Worm (Caenorhabditis elegans) whole organism, L3 larva: Measurements from ENCODE around the gene F09E10.6.

Source experiments
- R02D3.7 ChIP-seq: fragments of 150-350 bp; optimal IDR thresholded peaks from 2 replicates; lab custom pipeline; 2014; ENCODE audit warnings: missing biosample characterization, missing genetic modification characterization
- ZK546.5 ChIP-seq: sonication (generic microtip); optimal IDR thresholded peaks from 2 replicates; lab custom pipeline; 2017; ENCODE audit warnings: missing biosample characterization, missing genetic modification characterization
- aly-2 ChIP-seq: fragments of 150-350 bp; optimal IDR thresholded peaks from 2 replicates; lab custom pipeline; 2014; ENCODE audit warnings: missing biosample characterization, missing genetic modification characterization
- ama-1 ChIP-seq: fragments of 150-350 bp; optimal IDR thresholded peaks from 2 replicates; lab custom pipeline; 2018
- ceh-16 ChIP-seq: sonication (generic microtip); optimal IDR thresholded peaks from 2 replicates; lab custom pipeline; 2017; ENCODE audit warnings: missing biosample characterization, missing genetic modification characterization
- ceh-28 ChIP-seq: fragments of 150-350 bp; optimal IDR thresholded peaks from 2 replicates; lab custom pipeline; 2014; ENCODE audit warnings: missing biosample characterization, missing genetic modification reagents, missing genetic modification characterization
- ceh-9 ChIP-seq: sonication (generic microtip); optimal IDR thresholded peaks from 2 replicates; lab custom pipeline; 2018; ENCODE audit warnings: missing biosample characterization, missing genetic modification characterization
- daf-12 ChIP-seq: fragments of 150-350 bp; optimal IDR thresholded peaks from 2 replicates; lab custom pipeline; 2014; ENCODE audit warnings: missing biosample characterization, missing genetic modification reagents, missing genetic modification characterization
- egl-27 ChIP-seq: sonication (generic microtip); optimal IDR thresholded peaks from 4 replicates; lab custom pipeline; 2017; ENCODE audit warnings: missing biosample characterization, missing genetic modification reagents, missing genetic modification characterization
- elt-1 ChIP-seq: fragments of 150-350 bp; optimal IDR thresholded peaks from 2 replicates; lab custom pipeline; 2014; ENCODE audit warnings: missing biosample characterization, missing genetic modification characterization
- elt-2 ChIP-seq: sonication (generic microtip); optimal IDR thresholded peaks from 2 replicates; lab custom pipeline; 2016; ENCODE audit warnings: missing genetic modification reagents, mild to moderate bottlenecking, missing genetic modification characterization, missing compliant biosample characterization
- eor-1 ChIP-seq, 2 experiments: fragments of 150-350 bp; optimal IDR thresholded peaks; 2 replicates each; lab custom pipeline; 2014 to 2018; ENCODE audit warnings: missing biosample characterization in 2 of 2, missing genetic modification characterization in 2 of 2
- fkh-10 ChIP-seq: sonication (generic microtip); optimal IDR thresholded peaks from 2 replicates; lab custom pipeline; 2017; ENCODE audit warnings: missing biosample characterization, missing genetic modification reagents, missing genetic modification characterization
- fkh-2 ChIP-seq: fragments of 150-350 bp; optimal IDR thresholded peaks from 2 replicates; lab custom pipeline; 2014; ENCODE audit warnings: missing biosample characterization, missing genetic modification reagents, missing genetic modification characterization
- fos-1 ChIP-seq: fragments of 150-350 bp; optimal IDR thresholded peaks from 2 replicates; lab custom pipeline; 2014; ENCODE audit warnings: missing biosample characterization, missing genetic modification characterization
- hmg-11 ChIP-seq: sonication (generic microtip); optimal IDR thresholded peaks from 2 replicates; lab custom pipeline; 2016; ENCODE audit warnings: missing genetic modification characterization, missing compliant biosample characterization
- jun-1 ChIP-seq: fragments of 150-350 bp; optimal IDR thresholded peaks from 2 replicates; lab custom pipeline; 2014; ENCODE audit warnings: missing biosample characterization, missing genetic modification reagents, missing genetic modification characterization
- lin-39 ChIP-seq: fragments of 150-350 bp; optimal IDR thresholded peaks from 2 replicates; lab custom pipeline; 2018; ENCODE audit warnings: missing biosample characterization, missing genetic modification reagents, missing genetic modification characterization
- lsy-12 ChIP-seq: sonication (generic microtip); optimal IDR thresholded peaks from 2 replicates; lab custom pipeline; 2016; ENCODE audit warnings: mild to moderate bottlenecking, missing genetic modification characterization, missing compliant biosample characterization
- mml-1 ChIP-seq: fragments of 150-350 bp; sonication (generic microtip); optimal IDR thresholded peaks from 3 replicates; lab custom pipeline; 2014; ENCODE audit warnings: missing biosample characterization, missing genetic modification characterization
- nfya-1 ChIP-seq: sonication (generic microtip); optimal IDR thresholded peaks from 2 replicates; lab custom pipeline; 2017; ENCODE audit warnings: missing genetic modification characterization, mild to moderate bottlenecking, missing compliant biosample characterization, antibody characterized with exemption, moderate library complexity; ENCODE audit not compliant: insufficient read depth
- nhr-12 ChIP-seq: fragments of 150-350 bp; optimal IDR thresholded peaks from 2 replicates; lab custom pipeline; 2014; ENCODE audit warnings: missing biosample characterization, missing genetic modification characterization
- nhr-23 ChIP-seq: fragments of 150-350 bp; optimal IDR thresholded peaks from 2 replicates; lab custom pipeline; 2014; ENCODE audit warnings: missing biosample characterization, missing genetic modification reagents, missing genetic modification characterization
- nhr-237 ChIP-seq: fragments of 150-350 bp; optimal IDR thresholded peaks from 2 replicates; lab custom pipeline; 2014; ENCODE audit warnings: missing biosample characterization, missing genetic modification characterization
- nhr-25 ChIP-seq: sonication (generic microtip); optimal IDR thresholded peaks from 2 replicates; lab custom pipeline; 2017; ENCODE audit warnings: missing biosample characterization, missing genetic modification characterization
- nhr-28 ChIP-seq: fragments of 150-350 bp; optimal IDR thresholded peaks from 2 replicates; lab custom pipeline; 2014; ENCODE audit warnings: missing biosample characterization, missing genetic modification characterization
- nhr-43 ChIP-seq: sonication (generic microtip); optimal IDR thresholded peaks from 2 replicates; lab custom pipeline; 2016; ENCODE audit warnings: mild to moderate bottlenecking, missing genetic modification characterization, missing compliant biosample characterization; ENCODE audit not compliant: poor library complexity, severe bottlenecking
- nhr-77 ChIP-seq: fragments of 150-350 bp; optimal IDR thresholded peaks from 2 replicates; lab custom pipeline; 2014; ENCODE audit warnings: missing biosample characterization, missing genetic modification characterization
- pha-4 ChIP-seq: fragments of 150-350 bp; optimal IDR thresholded peaks from 2 replicates; lab custom pipeline; 2014; ENCODE audit warnings: missing biosample characterization, missing genetic modification reagents, missing genetic modification characterization
- pqm-1 ChIP-seq: fragments of 150-350 bp; optimal IDR thresholded peaks from 2 replicates; lab custom pipeline; 2017; ENCODE audit warnings: missing biosample characterization, missing genetic modification characterization, inconsistent platforms
- skn-1 ChIP-seq: fragments of 150-350 bp; optimal IDR thresholded peaks from 2 replicates; lab custom pipeline; 2014; ENCODE audit warnings: missing biosample characterization, missing genetic modification characterization
- snpc-4 ChIP-seq: fragments of 150-350 bp; optimal IDR thresholded peaks from 2 replicates; lab custom pipeline; 2014; ENCODE audit warnings: missing biosample characterization, missing genetic modification characterization
- tbx-2 ChIP-seq: sonication (generic microtip); optimal IDR thresholded peaks from 2 replicates; lab custom pipeline; 2016; ENCODE audit warnings: mild to moderate bottlenecking, missing genetic modification characterization, missing compliant biosample characterization
- unc-62 ChIP-seq: fragments of 150-350 bp; sonication (generic microtip); optimal IDR thresholded peaks from 4 replicates; lab custom pipeline; 2014; ENCODE audit warnings: missing biosample characterization, missing genetic modification reagents, missing genetic modification characterization
- ztf-4 ChIP-seq: fragments of 150-350 bp; optimal IDR thresholded peaks from 2 replicates; lab custom pipeline; 2014; ENCODE audit warnings: missing biosample characterization, missing genetic modification characterization

F09E10.6 gene

DNA sequence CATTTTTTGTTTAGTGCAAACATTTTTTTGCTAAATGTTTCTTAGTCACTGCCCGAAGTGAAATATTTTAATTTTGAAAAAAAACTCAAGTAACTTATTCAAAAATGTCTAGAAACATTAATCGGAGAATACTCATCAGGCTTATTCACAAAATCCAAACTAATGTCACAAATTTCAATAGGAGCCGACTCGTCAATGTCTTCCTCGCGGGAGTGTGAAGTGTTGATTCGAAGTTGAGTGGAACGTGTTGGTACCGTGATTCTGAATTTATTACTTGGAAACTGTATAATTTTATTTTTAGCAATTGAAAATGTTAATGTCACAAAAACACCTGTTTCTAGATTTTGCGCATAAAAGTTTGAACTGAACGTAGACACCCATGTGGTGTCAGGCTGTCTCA, 7.9 kb downstream of the F09E10.6 start:
- TF ChIP-seq lsy-12 (tag; lab: Kevin White, UChicago) (peak; percentile 10), nhr-237 (tag; lab: Kevin White, UChicago) (no peak), nhr-12 (tag; lab: Kevin White, UChicago) (no peak), ZK546.5 (tag; lab: Kevin White, UChicago) (no peak), nhr-43 (tag; lab: Kevin White, UChicago) (no peak), nhr-28 (tag; lab: Kevin White, UChicago) (no peak), ztf-4 (no peak)

DNA sequence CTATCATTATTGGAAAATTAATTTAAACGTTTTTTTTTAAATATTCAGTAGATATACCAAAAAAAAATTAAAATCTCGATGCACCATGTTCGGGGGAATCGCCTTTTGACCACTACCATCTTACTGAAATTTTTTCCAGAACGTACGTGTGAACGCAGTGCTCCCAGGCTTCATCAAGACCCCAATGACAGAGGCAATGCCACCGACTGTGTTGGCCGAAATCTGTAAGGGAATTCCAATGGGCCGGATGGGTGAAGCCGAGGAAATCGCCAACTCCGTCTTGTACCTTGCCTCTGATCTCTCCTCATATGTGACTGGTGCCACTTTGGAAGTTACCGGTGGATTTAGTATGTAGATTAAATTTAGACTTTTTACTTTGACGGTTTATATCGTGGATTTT, 8.7 kb downstream of the F09E10.6 start:
- no peak for TF ChIP-seq R02D3.7 (tag; lab: Kevin White, UChicago)
- peak; percentile 19 for TF ChIP-seq lsy-12 (tag; lab: Kevin White, UChicago)
- TF ChIP-seq elt-2 = no peak
- no peak for TF ChIP-seq fkh-10 (GFP tag; lab: Kevin White, UChicago)
- no peak for TF ChIP-seq ceh-9 (tag; lab: Kevin White, UChicago)
- TF ChIP-seq jun-1 (tag; lab: Kevin White, UChicago) = no peak
- TF ChIP-seq, all 47 proteins: peak for 1

DNA sequence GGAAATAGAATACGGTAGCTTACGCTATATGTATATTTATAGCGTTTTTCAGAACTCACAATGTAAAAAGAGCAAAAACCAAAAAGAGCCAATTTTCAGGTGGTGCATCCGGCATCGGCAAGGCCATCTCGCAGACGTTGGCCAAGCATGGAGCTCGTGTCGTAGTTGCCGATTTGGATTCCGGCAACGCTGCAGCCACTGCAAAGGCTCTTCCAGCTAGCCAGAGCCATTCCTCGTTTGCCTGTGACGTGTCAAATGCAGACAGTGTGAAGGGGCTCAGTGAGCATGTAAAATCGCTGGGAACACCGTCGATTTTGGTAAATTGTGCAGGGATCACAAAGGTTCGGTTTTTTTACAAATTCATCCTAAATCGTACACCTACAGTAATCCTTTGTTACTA, 10.4 kb downstream of the F09E10.6 start:
- no peak for TF ChIP-seq ama-1 (lab: Kevin White, UChicago)
- TF ChIP-seq R02D3.7 (tag; lab: Kevin White, UChicago) = no peak
- no peak for TF ChIP-seq lsy-12 (tag; lab: Kevin White, UChicago)
- no peak for TF ChIP-seq eor-1 (tag; optimal IDR thresholded peaks at IDR 0.05; lab: Kevin White, UChicago)
- TF ChIP-seq ceh-16 (tag; lab: Kevin White, UChicago) = no peak
- TF ChIP-seq egl-27 = no peak
- no peak for TF ChIP-seq unc-62
- no peak for TF ChIP-seq elt-1 (tag; lab: Kevin White, UChicago)
- no peak for TF ChIP-seq ztf-4
- TF ChIP-seq fkh-2 (tag; lab: Kevin White, UChicago) = no peak
- no peak for TF ChIP-seq ZK546.5 (tag; lab: Kevin White, UChicago)
- no peak for TF ChIP-seq hmg-11 (tag; lab: Kevin White, UChicago)

DNA sequence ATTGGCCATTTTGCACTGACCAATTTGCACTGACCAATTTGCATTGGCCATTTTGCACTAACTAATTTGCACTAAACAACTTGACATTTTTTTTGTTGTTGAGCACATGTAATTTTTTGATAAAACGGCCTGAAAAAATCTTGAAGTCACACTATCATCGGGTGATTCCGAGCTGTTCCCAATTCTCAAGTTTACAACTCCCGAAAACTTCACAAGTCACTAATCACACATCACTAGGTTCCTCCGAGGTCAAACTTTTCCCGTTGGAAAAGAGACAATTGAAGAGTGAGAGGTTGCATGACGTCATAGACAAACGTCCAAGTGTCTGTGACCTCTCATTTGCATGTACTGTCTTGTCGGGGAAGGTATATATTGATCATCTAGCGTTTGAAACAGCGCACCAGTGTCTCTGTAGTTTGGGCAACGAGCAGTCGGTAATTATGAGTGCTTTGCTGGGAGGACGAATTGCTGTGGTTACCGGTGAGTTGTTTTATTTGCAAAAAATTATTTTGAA, 11.3 kb downstream of the F09E10.6 start, which contains the start of the genes D1005.10 and dhs-25:
Gene D1005.10 (minus strand): TSS at position 51 of the 514 bp plus-strand sequence.
Gene dhs-25 (plus strand): TSS at position 398 of the 514 bp plus-strand sequence.
- TF ChIP-seq elt-2 = peak; percentile 91
- no peak for TF ChIP-seq fkh-10 (GFP tag; lab: Kevin White, UChicago)
- no peak for TF ChIP-seq mml-1
- TF ChIP-seq nhr-25 = peak; percentile 91
- TF ChIP-seq pqm-1 (tag; lab: Kevin White, UChicago) = peak; percentile 84
- TF ChIP-seq aly-2 = no peak
- TF ChIP-seq jun-1 (tag; lab: Kevin White, UChicago) = peak; percentile 68
- TF ChIP-seq daf-12 = no peak
- TF ChIP-seq fkh-2 (tag; lab: Kevin White, UChicago) = no peak
- peak; percentile 46 for TF ChIP-seq skn-1 (tag; lab: Kevin White, UChicago)
- TF ChIP-seq hmg-11 (tag; lab: Kevin White, UChicago) = peak; percentile 59
- peak; percentile 81 for TF ChIP-seq ceh-28 (tag; lab: Kevin White, UChicago)
- TF ChIP-seq tbx-2 (tag; lab: Kevin White, UChicago) = no peak
- peak; percentile 84 for TF ChIP-seq nhr-43 (tag; lab: Kevin White, UChicago)
- no peak for TF ChIP-seq R02D3.7 (tag; lab: Kevin White, UChicago)
- TF ChIP-seq eor-1 (tag; optimal IDR thresholded peaks at IDR 0.05; lab: Kevin White, UChicago) = no peak
- TF ChIP-seq ama-1 (lab: Kevin White, UChicago) = no peak
- no peak for TF ChIP-seq ZK546.5 (tag; lab: Kevin White, UChicago)
- peak; percentile 1 for TF ChIP-seq fos-1 (tag; lab: Kevin White, UChicago)
- no peak for TF ChIP-seq egl-27
- TF ChIP-seq ztf-4 = peak; percentile 4
- peak; percentile 46 for TF ChIP-seq lin-39 (tag; lab: Kevin White, UChicago)
- TF ChIP-seq nhr-23 (tag; lab: Kevin White, UChicago) = peak; percentile 84
- TF ChIP-seq pha-4 (tag; lab: Kevin White, UChicago) = peak; percentile 88
- TF ChIP-seq nhr-77 (tag; lab: Kevin White, UChicago) = no peak
- TF ChIP-seq nfya-1 (tag; lab: Kevin White, UChicago) = peak; percentile 72
- TF ChIP-seq snpc-4 (tag; lab: Kevin White, UChicago) = no peak
- TF ChIP-seq, all 47 proteins: peak for 14
